Worm (Caenorhabditis elegans): ENCODE measurements around the gene idpp-7.

DNA sequence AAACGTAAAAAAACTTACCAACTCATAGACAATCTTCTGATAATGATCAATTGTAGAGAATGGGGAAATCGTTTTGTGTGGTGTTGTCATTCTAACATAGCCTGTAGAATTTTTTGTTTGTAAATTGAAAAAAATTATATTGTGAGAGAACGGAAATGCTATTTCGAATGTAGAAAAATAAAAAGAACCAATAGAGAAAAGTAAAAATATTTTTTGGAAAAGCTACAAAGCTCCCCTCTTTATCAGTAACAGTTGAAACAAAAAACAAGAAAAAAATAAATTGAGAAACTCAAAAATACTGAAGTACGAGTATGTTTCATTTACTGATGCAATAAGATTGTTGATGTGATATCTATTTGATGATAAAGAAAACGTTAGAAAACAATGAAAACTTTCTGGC lies 8.1 kb upstream of the idpp-7 start, which contains the start of gene C27D8.3:
- TF ChIP-seq bed-3 (GFP tag; optimal IDR thresholded peaks at IDR 0.05) (no peak), pha-4 (tag; optimal IDR thresholded peaks at IDR 0.05) (no peak), ztf-11 (tag; optimal IDR thresholded peaks at IDR 0.05) (no peak), ces-1 (GFP tag; optimal IDR thresholded peaks at IDR 0.05) (no peak), unc-62 (GFP tag; optimal IDR thresholded peaks at IDR 0.05) (no peak)
